Fruit fly (Drosophila melanogaster): ENCODE results near the gene CG42486.

Gene CG42486

DNA sequence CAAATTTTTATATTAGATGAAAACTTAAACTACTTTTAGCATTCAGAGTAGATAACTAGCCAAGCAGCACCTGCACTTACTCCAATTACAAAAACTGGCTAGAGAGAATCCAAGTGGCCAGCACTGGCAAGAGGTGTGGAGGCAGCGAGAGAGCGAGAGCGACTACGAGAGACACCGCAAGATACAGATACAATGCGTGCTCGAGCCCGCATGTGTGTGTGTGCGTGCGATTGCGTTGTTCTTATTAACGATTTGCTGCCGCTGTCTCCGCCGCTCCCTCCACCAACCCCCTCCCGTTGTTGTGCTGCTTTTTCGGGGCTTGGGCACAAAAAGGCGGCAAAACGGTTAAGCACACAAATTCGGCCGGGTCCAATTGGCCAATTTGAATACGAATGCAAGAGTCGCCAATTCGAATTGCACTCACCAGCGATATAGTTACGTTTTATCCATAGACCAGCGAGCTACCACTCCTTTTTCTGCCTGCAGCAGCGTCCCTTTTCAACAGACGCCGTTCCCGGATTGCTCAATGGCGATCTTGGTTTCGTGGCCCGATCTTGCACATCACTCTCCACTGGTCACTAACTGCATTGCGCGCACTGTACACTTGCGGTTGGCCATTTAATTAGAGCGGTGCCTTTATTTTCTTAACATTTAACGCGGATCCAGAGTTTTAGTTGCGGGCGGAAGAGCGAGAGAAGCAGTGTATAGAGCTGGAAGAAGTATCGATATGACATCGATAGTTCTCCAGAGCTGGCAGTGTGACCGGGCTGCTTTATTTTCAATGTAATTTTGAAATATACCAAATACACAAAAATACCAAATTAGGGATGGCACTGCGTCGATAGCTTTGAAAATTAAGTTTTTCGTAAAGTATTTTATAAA lies 34.0 kb upstream of the CG42486 start, which contains the start of gene crol (continued):
- TF ChIP-seq CG10631 (GFP tag; optimal IDR thresholded peaks at IDR 0.05) (no peak), CG11902 (GFP tag; optimal IDR thresholded peaks at IDR 0.05) (no peak), CG9139 (GFP tag; optimal IDR thresholded peaks at IDR 0.05) (peak; percentile 29), Hr4 (GFP tag; optimal IDR thresholded peaks at IDR 0.05) (no peak), Hr38 (GFP tag; optimal IDR thresholded peaks at IDR 0.05) (no peak), esn (GFP tag; optimal IDR thresholded peaks at IDR 0.05) (peak; percentile 31), Blimp-1 (GFP tag; optimal IDR thresholded peaks at IDR 0.05) (no peak), CG16779 (tag; optimal IDR thresholded peaks at IDR 0.05) (no peak), Ets21C (GFP tag; optimal IDR thresholded peaks at IDR 0.05) (no peak), CG6808 (GFP tag; optimal IDR thresholded peaks at IDR 0.05) (peak; percentile 28), acj6 (GFP tag; optimal IDR thresholded peaks at IDR 0.05) (no peak), pdm3 (GFP tag; optimal IDR thresholded peaks at IDR 0.05) (peak; percentile 6), spab (GFP tag; optimal IDR thresholded peaks at IDR 0.05) (no peak), Sox14 (GFP tag; optimal IDR thresholded peaks at IDR 0.05) (peak; percentile 8)

DNA sequence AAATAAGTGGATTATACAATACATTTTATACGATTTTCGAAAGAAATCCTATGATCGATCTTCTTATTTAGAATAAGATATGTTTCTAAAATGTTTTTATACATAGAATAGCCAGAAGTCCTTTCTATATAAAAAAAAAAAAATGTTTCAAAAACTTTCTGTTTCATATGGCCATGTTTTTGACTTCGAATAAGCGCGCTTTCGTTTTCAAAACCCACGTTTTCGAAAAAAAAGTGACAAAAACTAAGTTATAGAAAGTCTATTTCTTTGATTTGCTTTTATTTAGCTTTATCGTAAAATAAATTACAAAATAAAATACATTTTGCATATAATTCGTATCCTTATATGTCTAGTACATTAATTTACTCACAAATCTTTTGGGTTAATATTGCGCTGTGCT lies 33.1 kb upstream of the CG42486 start:
- no peak for TF ChIP-seq Gug (GFP tag; IDR thresholded peaks at IDR 0.05)
- no peak for TF ChIP-seq CG7368 (GFP tag; optimal IDR thresholded peaks at IDR 0.05)
- TF ChIP-seq net (GFP tag; optimal IDR thresholded peaks at IDR 0.05) = no peak
- TF ChIP-seq eg (GFP tag; IDR thresholded peaks at IDR 0.05) = no peak
- TF ChIP-seq CG1621 (tag; optimal IDR thresholded peaks at IDR 0.05) = no peak

- TF ChIP-seq Eip78C (GFP tag) (peak; percentile 82), Blimp-1 (GFP tag; optimal IDR thresholded peaks at IDR 0.05) (no peak), CG6808 (GFP tag; optimal IDR thresholded peaks at IDR 0.05) (no peak), CG32006 (GFP tag; optimal IDR thresholded peaks at IDR 0.05) (peak; percentile 40), Hr4 (GFP tag; optimal IDR thresholded peaks at IDR 0.05) (peak; percentile 12)
These were observed 29.9 kb upstream of the CG42486 start for dm6 chr2L:11812781-11813664.

- TF ChIP-seq Hr4 (GFP tag; optimal IDR thresholded peaks at IDR 0.05) = peak; percentile 5
- no peak for TF ChIP-seq Sox102F (GFP tag; optimal IDR thresholded peaks at IDR 0.05)
- TF ChIP-seq Eip78C (GFP tag) = peak; percentile 71
- no peak for TF ChIP-seq CG11902 (GFP tag; optimal IDR thresholded peaks at IDR 0.05)
- no peak for TF ChIP-seq spab (GFP tag; optimal IDR thresholded peaks at IDR 0.05)
- TF ChIP-seq lz (GFP tag; optimal IDR thresholded peaks at IDR 0.05) = no peak
- no peak for TF ChIP-seq Ets21C (GFP tag; optimal IDR thresholded peaks at IDR 0.05)
- peak; percentile 45 for TF ChIP-seq svp (GFP tag)
These were observed 29.3 kb upstream of the CG42486 start, which contains the start of gene CycY for dm6 chr2L:11813665-11814087. Gene CycY, minus strand, starts transcription at chr2L:11813780.

dm6 chr2L:11816376-11816775 lies 26.6 kb upstream of the CG42486 start:
- peak; percentile 44 for TF ChIP-seq CG8319 (GFP tag; optimal IDR thresholded peaks at IDR 0.05)
- peak; percentile 13 for TF ChIP-seq svp (GFP tag)
- TF ChIP-seq Ets21C (GFP tag; optimal IDR thresholded peaks at IDR 0.05) = no peak
- peak; percentile 24 for TF ChIP-seq dsx (GFP tag; optimal IDR thresholded peaks at IDR 0.05; ENCODE audit: poor library complexity, severe bottlenecking)
- TF ChIP-seq CG32006 (GFP tag; optimal IDR thresholded peaks at IDR 0.05) = peak; percentile 47
- peak; percentile 52 for TF ChIP-seq CG6792 (GFP tag; optimal IDR thresholded peaks at IDR 0.05)
- TF ChIP-seq CG8119 (GFP tag; IDR thresholded peaks at IDR 0.05) = peak; percentile 27; the same call in 1 of the 3 replicates
- TF ChIP-seq CG11294 (GFP tag; IDR thresholded peaks at IDR 0.05) = peak; percentile 55
- peak; percentile 59 for TF ChIP-seq cyc (GFP tag; optimal IDR thresholded peaks at IDR 0.05)
- peak; percentile 40 for TF ChIP-seq CG31627 (GFP tag; optimal IDR thresholded peaks at IDR 0.05)
- TF ChIP-seq Eip78C (GFP tag) = peak; percentile 94
- TF ChIP-seq Hr39 (GFP tag; optimal IDR thresholded peaks at IDR 0.05) = no peak
- TF ChIP-seq lz (GFP tag; optimal IDR thresholded peaks at IDR 0.05) = peak; percentile 38
- TF ChIP-seq CG11902 (GFP tag; optimal IDR thresholded peaks at IDR 0.05) = no peak
- peak; percentile 89 for TF ChIP-seq fkh (GFP tag; optimal IDR thresholded peaks at IDR 0.05)
- peak; percentile 60 for TF ChIP-seq topi (GFP tag; optimal IDR thresholded peaks at IDR 0.05)
- TF ChIP-seq CG11762 (GFP tag; optimal IDR thresholded peaks at IDR 0.05; ENCODE audit: insufficient read depth) = peak; percentile 62
- TF ChIP-seq Blimp-1 (GFP tag; optimal IDR thresholded peaks at IDR 0.05) = peak; percentile 25
- peak; percentile 75 for TF ChIP-seq CG1621 (tag; optimal IDR thresholded peaks at IDR 0.05)
- no peak for TF ChIP-seq Sox102F (GFP tag; optimal IDR thresholded peaks at IDR 0.05)
- peak; percentile 88 for TF ChIP-seq CG3919 (GFP tag; optimal IDR thresholded peaks at IDR 0.05)
- TF ChIP-seq CG6808 (GFP tag; optimal IDR thresholded peaks at IDR 0.05) = peak; percentile 75
- peak; percentile 86 for TF ChIP-seq CG6163 (GFP tag; IDR thresholded peaks at IDR 0.05)
- TF ChIP-seq CG6276 (GFP tag; optimal IDR thresholded peaks at IDR 0.05) = no peak
- peak; percentile 3 for TF ChIP-seq CG10631 (GFP tag; optimal IDR thresholded peaks at IDR 0.05)
- TF ChIP-seq esn (GFP tag; optimal IDR thresholded peaks at IDR 0.05) = peak; percentile 53

Measured in whole organism, prepupa.